Worm (Caenorhabditis elegans): ENCODE measurements around the gene F10E9.1.

F10E9.1 gene

DNA sequence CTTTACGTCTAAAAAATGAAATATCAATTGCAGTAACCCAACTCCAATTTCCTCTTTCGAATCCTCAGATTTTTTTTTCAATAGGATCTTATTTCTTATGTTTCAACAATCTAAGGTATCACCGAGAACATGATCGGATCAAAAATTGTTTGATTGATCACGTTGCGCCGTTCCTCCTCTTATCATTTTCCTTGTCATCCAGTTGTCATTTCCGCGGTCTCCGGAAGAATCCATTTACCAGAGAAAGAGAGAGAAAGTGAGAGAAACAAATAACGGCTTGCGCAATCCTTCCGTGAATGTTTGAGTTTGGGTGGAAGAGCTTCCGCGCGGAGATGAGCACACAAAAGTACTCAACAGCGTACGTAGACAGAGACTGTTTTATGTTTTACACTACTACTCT, 29.7 kb upstream of the F10E9.1 start:
- TF ChIP-seq ceh-16 (tag; optimal IDR thresholded peaks at IDR 0.05) (no peak), elt-2 (tag; optimal IDR thresholded peaks at IDR 0.05) (peak; percentile 13)

- no peak for TF ChIP-seq ceh-28 (tag; optimal IDR thresholded peaks at IDR 0.05)
- TF ChIP-seq elt-2 (tag; optimal IDR thresholded peaks at IDR 0.05): peak; percentile 58
- no peak for TF ChIP-seq nhr-77 (tag; optimal IDR thresholded peaks at IDR 0.05)
- no peak for TF ChIP-seq snpc-4 (tag; optimal IDR thresholded peaks at IDR 0.05)
- TF ChIP-seq R02D3.7 (tag; optimal IDR thresholded peaks at IDR 0.05): no peak
- TF ChIP-seq nhr-28 (tag; optimal IDR thresholded peaks at IDR 0.05): no peak
- no peak for TF ChIP-seq ztf-4 (tag; optimal IDR thresholded peaks at IDR 0.05)
- TF ChIP-seq unc-62 (GFP tag; optimal IDR thresholded peaks at IDR 0.05): no peak
- no peak for TF ChIP-seq skn-1 (tag; optimal IDR thresholded peaks at IDR 0.05)
- TF ChIP-seq tbx-2 (tag; optimal IDR thresholded peaks at IDR 0.05): no peak
- peak; percentile 20 for TF ChIP-seq lin-39 (tag; optimal IDR thresholded peaks at IDR 0.05)
Observed at ce11 chrIII:8298216-8298920, 24.6 kb upstream of the F10E9.1 start.

- TF ChIP-seq lin-39 (tag; optimal IDR thresholded peaks at IDR 0.05) (no peak), aly-2 (tag; optimal IDR thresholded peaks at IDR 0.05) (no peak), ama-1 (optimal IDR thresholded peaks at IDR 0.05) (no peak), egl-5 (tag; optimal IDR thresholded peaks at IDR 0.05) (no peak), nhr-25 (tag; optimal IDR thresholded peaks at IDR 0.05) (no peak), elt-1 (tag; optimal IDR thresholded peaks at IDR 0.05) (no peak)
Observed at ce11 chrIII:8299078-8299587, 23.8 kb upstream of the F10E9.1 start.

- TF ChIP-seq pha-4 (tag; optimal IDR thresholded peaks at IDR 0.05) (peak; percentile 43), zag-1 (tag; optimal IDR thresholded peaks at IDR 0.05) (no peak), hmg-11 (tag; optimal IDR thresholded peaks at IDR 0.05) (no peak), eor-1 (tag; optimal IDR thresholded peaks at IDR 0.05) (no peak), nfya-1 (tag; optimal IDR thresholded peaks at IDR 0.05; ENCODE audit: insufficient read depth) (no peak), aly-2 (tag; optimal IDR thresholded peaks at IDR 0.05) (no peak), sea-2 (GFP tag; optimal IDR thresholded peaks at IDR 0.05) (no peak), ceh-82 (tag; optimal IDR thresholded peaks at IDR 0.05) (no peak), nhr-67 (tag; optimal IDR thresholded peaks at IDR 0.05) (no peak), nhr-25 (tag; optimal IDR thresholded peaks at IDR 0.05) (no peak), ama-1 (optimal IDR thresholded peaks at IDR 0.05) (no peak), lsy-12 (tag; optimal IDR thresholded peaks at IDR 0.05) (no peak), nhr-28 (tag; optimal IDR thresholded peaks at IDR 0.05) (no peak), unc-62 (GFP tag; optimal IDR thresholded peaks at IDR 0.05) (no peak), lin-39 (tag; optimal IDR thresholded peaks at IDR 0.05) (no peak), unc-39 (tag; optimal IDR thresholded peaks at IDR 0.05) (no peak), elt-2 (tag; optimal IDR thresholded peaks at IDR 0.05) (peak; percentile 76), R02D3.7 (tag; optimal IDR thresholded peaks at IDR 0.05) (no peak), nhr-77 (tag; optimal IDR thresholded peaks at IDR 0.05) (no peak), pqm-1 (tag; optimal IDR thresholded peaks at IDR 0.05) (peak; percentile 14), nhr-11 (tag; optimal IDR thresholded peaks at IDR 0.05) (no peak), mml-1 (tag; optimal IDR thresholded peaks at IDR 0.05) (no peak), ceh-9 (tag; optimal IDR thresholded peaks at IDR 0.05) (no peak), daf-12 (tag; optimal IDR thresholded peaks at IDR 0.05) (no peak), ceh-16 (tag; optimal IDR thresholded peaks at IDR 0.05) (no peak)
Observed at ce11 chrIII:8299734-8300133, 23.2 kb upstream of the F10E9.1 start.

DNA sequence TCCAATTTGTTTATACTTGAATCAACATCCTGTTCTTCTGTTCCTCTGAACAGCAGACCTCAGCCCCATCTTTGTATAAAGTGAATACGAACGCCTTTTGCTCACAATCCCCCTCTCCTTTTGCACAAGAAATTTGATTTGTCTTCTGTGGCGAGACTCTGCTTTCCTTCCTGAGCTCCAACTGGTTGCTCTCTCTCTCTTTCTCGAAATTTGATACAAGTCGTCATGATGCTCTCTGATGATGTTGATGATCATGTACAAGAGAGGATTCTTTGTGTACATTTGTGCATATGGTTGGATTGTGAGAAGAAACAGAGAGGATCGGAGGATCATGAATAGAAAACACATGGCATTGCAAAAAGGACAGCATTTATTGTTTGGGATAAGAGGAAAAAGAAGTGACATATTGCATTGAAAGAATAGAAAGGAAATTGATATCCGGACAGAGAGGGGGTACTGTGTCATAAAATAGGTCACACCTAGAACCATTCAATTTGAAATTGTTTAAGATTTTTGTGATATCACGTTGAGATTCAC, 22.0 kb upstream of the F10E9.1 start:
- TF ChIP-seq unc-62 (GFP tag; optimal IDR thresholded peaks at IDR 0.05): no peak
- TF ChIP-seq nhr-11 (tag; optimal IDR thresholded peaks at IDR 0.05): no peak
- no peak for TF ChIP-seq lsy-12 (tag; optimal IDR thresholded peaks at IDR 0.05)
- TF ChIP-seq nhr-12 (tag; optimal IDR thresholded peaks at IDR 0.05): no peak
- TF ChIP-seq nfya-1 (tag; optimal IDR thresholded peaks at IDR 0.05; ENCODE audit: insufficient read depth): no peak
- TF ChIP-seq snpc-4 (tag; optimal IDR thresholded peaks at IDR 0.05): no peak
- no peak for TF ChIP-seq ceh-9 (tag; optimal IDR thresholded peaks at IDR 0.05)
- no peak for TF ChIP-seq ceh-82 (tag; optimal IDR thresholded peaks at IDR 0.05)
- TF ChIP-seq mdl-1 (tag; optimal IDR thresholded peaks at IDR 0.05): no peak
- TF ChIP-seq sea-2 (GFP tag; optimal IDR thresholded peaks at IDR 0.05): no peak
- TF ChIP-seq nhr-76 (tag; optimal IDR thresholded peaks at IDR 0.05): no peak
- TF ChIP-seq elt-1 (tag; optimal IDR thresholded peaks at IDR 0.05): no peak
